Worm (Caenorhabditis elegans) whole organism, midembryonic: ENCODE results near the gene abt-1.
A peak's percentile ranks its signal among the peaks of the same experiment; 100 is the strongest.

Experiments used
- T22C8.4 ChIP-seq: fragments of 200-800 bp; sonication (Bioruptor generic); IDR thresholded peaks from 2 replicates; pipeline ENCODE4 v1.3.6; 2022; ENCODE audit warnings: missing genetic modification characterization, missing compliant biosample characterization
- cog-1 ChIP-seq: sonication (generic microtip); optimal IDR thresholded peaks from 2 replicates; lab custom pipeline; 2016; ENCODE audit warnings: missing genetic modification characterization, missing compliant biosample characterization
- med-1 ChIP-seq: sonication (generic microtip); optimal IDR thresholded peaks from 2 replicates; lab custom pipeline; 2017; ENCODE audit warnings: missing genetic modification characterization, mild to moderate bottlenecking, missing compliant biosample characterization, antibody characterized with exemption, missing genetic modification reagents; ENCODE audit not compliant: insufficient read depth
- ref-1 ChIP-seq: fragments of 200-800 bp; sonication (Bioruptor generic); conservative IDR thresholded peaks from 2 replicates; pipeline ENCODE4 v1.3.6; 2022; ENCODE audit warnings: missing genetic modification reagents, missing genetic modification characterization, missing compliant biosample characterization
- tab-1 ChIP-seq: fragments of 200-800 bp; sonication (Bioruptor generic); IDR thresholded peaks from 2 replicates; pipeline ENCODE4 v1.3.6; 2022; ENCODE audit warnings: missing genetic modification characterization, missing compliant biosample characterization
- ztf-23 ChIP-seq: fragments of 200-800 bp; sonication (Bioruptor generic); IDR thresholded peaks from 2 replicates; pipeline ENCODE4 v1.3.6; 2022; ENCODE audit warnings: missing genetic modification reagents, missing genetic modification characterization, missing compliant biosample characterization

- TF ChIP-seq T22C8.4 (GFP tag; lab: Robert Waterston, UW) (no peak), tab-1 (GFP tag; lab: Robert Waterston, UW) (no peak), med-1 (GFP tag; lab: Kevin White, UChicago) (no peak), ref-1 (GFP tag; lab: Robert Waterston, UW) (no peak), ztf-23 (GFP tag; lab: Robert Waterston, UW) (no peak), cog-1 (peak; percentile 36)
These were observed 37.7 kb upstream of the abt-1 start for ce11 chrIV:10252350-10252792.
